Fruit fly (Drosophila melanogaster): ENCODE data around the gene CG3919.

CG3919 gene

DNA sequence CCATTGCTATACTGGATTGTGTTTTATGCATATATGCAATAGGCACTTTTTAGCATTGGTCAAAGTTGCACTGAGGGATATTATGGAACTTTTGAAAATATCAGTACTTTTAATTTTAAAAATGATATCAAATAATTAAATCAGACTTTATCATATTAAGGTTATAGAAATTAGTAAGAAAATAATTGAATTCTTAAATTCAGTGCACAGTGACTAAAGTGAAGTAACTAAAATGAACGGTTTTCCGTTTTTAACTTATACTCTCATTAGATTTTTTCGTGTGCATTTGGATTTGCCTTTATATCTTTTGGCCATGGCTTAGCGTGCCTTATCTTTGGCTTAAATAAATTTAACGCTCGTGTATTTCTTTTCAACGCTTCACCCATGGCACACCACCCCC, 30.2 kb downstream of the CG3919 start:
- TF ChIP-seq CG11617 (GFP tag; optimal IDR thresholded peaks at IDR 0.05) (no peak), CG12768 (GFP tag; optimal IDR thresholded peaks at IDR 0.05) (no peak), Mnt (GFP tag; optimal IDR thresholded peaks at IDR 0.05) (no peak), CG7101 (tag; optimal IDR thresholded peaks at IDR 0.05) (no peak), CG14711 (tag; optimal IDR thresholded peaks at IDR 0.05) (no peak), CG5204 (GFP tag; optimal IDR thresholded peaks at IDR 0.05) (no peak), kay (GFP tag; ENCODE audit: borderline replicate concordance) (no peak), Hr96 (GFP tag; optimal IDR thresholded peaks at IDR 0.05) (no peak), CG33017 (tag; optimal IDR thresholded peaks at IDR 0.05) (no peak), Clk (GFP tag; optimal IDR thresholded peaks at IDR 0.05) (no peak), ovo (GFP tag; optimal IDR thresholded peaks at IDR 0.05) (no peak), CG1620 (GFP tag; optimal IDR thresholded peaks at IDR 0.05) (no peak), bab1 (GFP tag; optimal IDR thresholded peaks at IDR 0.05) (no peak)

DNA sequence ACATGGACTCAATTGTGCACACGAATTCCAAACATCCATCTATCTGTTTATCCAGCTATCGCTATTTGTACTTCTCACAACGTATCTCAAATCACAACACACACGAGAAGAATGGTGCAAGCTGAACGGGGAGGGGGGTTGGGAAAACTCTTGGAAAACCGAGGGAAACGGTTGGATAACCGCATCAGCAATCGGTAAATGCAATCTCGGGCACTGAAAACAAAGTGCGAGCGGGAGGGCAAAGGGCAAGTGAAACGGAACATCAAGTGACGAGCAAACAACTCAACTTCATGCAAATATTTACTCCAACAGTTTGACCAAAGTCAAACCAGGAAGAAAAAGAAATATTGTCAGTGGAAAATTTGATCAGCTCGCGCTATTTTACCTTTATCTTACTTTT, 36.4 kb downstream of the CG3919 start:
- TF ChIP-seq kay (GFP tag; ENCODE audit: borderline replicate concordance) (no peak), Mnt (GFP tag; optimal IDR thresholded peaks at IDR 0.05) (no peak), CG11617 (GFP tag; optimal IDR thresholded peaks at IDR 0.05) (no peak), Crg-1 (GFP tag; optimal IDR thresholded peaks at IDR 0.05) (no peak)

DNA sequence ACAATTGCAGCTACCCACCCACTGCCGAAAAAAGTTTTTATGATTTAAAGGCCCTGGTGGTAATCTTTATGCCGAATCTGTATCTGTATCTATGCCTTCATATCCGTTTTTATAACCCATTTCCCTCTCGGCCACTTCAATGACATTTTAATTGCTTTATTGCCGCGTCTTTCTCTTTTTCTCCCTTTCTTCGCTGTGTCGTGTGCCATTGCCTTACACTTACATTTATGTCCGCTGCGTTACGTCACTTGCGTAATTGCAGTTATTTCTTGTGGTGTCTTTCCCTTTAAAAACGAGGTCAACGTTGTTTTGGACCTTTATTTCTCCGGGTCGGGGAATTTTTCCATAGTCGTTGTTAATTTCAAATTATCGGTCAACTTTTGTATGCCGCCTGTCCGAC, 36.9 kb downstream of the CG3919 start:
- no peak for TF ChIP-seq bab1 (GFP tag; optimal IDR thresholded peaks at IDR 0.05)

DNA sequence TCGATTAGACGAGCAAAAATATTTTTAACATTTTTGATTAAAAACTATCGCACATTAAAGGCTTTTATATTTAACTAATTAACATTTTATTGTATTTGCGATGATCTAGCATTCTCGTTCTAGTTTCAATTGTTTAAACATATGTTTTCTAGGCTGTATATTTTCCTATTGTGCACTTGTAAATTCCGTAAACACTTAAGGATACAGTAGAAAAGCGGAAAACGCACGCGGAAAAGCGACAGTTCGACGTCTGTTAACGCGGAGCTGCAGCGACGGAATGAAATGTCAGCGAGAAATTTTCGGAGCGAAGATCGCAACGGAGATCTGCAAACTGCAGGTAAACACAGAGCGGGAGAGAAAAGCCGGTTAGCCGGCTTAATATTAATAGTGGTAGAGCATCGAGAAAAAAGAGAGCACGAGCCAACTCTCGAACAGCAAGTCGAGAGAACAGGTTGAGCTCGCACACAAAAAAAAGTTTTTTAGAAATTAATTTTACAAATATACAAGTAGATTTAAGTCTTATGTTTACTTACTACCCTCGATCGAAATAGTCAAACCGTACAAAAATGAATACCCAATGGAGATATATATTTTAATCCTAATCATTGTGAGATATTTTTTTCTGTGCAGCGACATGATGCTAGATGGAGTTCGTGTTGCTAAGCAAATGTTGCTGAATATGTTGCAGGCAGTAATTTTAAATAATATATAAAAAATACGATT, 38.1 kb downstream of the CG3919 start:
- TF ChIP-seq CG11617 (GFP tag; optimal IDR thresholded peaks at IDR 0.05) (no peak), ovo (GFP tag; optimal IDR thresholded peaks at IDR 0.05) (no peak), Hr96 (GFP tag; optimal IDR thresholded peaks at IDR 0.05) (no peak), kay (GFP tag; ENCODE audit: borderline replicate concordance) (no peak), toe (GFP tag; optimal IDR thresholded peaks at IDR 0.05) (no peak), Mnt (GFP tag; optimal IDR thresholded peaks at IDR 0.05) (no peak), CG7045 (GFP tag; optimal IDR thresholded peaks at IDR 0.05) (peak; percentile 27), CG1620 (GFP tag; optimal IDR thresholded peaks at IDR 0.05) (no peak), CG7101 (tag; optimal IDR thresholded peaks at IDR 0.05) (peak; percentile 55), Crg-1 (GFP tag; optimal IDR thresholded peaks at IDR 0.05) (no peak), CG12768 (GFP tag; optimal IDR thresholded peaks at IDR 0.05) (peak; percentile 13), tj (GFP tag; optimal IDR thresholded peaks at IDR 0.05) (peak; percentile 43), bab1 (GFP tag; optimal IDR thresholded peaks at IDR 0.05) (peak; percentile 29), cic (GFP tag; optimal IDR thresholded peaks at IDR 0.05) (no peak), CG5204 (GFP tag; optimal IDR thresholded peaks at IDR 0.05) (peak; percentile 4), pad (GFP tag; optimal IDR thresholded peaks at IDR 0.05) (no peak), CG33017 (tag; optimal IDR thresholded peaks at IDR 0.05) (peak; percentile 63), CG14711 (tag; optimal IDR thresholded peaks at IDR 0.05) (peak; percentile 55), Clk (GFP tag; optimal IDR thresholded peaks at IDR 0.05) (no peak), cnc (optimal IDR thresholded peaks at IDR 0.05) (no peak)

DNA sequence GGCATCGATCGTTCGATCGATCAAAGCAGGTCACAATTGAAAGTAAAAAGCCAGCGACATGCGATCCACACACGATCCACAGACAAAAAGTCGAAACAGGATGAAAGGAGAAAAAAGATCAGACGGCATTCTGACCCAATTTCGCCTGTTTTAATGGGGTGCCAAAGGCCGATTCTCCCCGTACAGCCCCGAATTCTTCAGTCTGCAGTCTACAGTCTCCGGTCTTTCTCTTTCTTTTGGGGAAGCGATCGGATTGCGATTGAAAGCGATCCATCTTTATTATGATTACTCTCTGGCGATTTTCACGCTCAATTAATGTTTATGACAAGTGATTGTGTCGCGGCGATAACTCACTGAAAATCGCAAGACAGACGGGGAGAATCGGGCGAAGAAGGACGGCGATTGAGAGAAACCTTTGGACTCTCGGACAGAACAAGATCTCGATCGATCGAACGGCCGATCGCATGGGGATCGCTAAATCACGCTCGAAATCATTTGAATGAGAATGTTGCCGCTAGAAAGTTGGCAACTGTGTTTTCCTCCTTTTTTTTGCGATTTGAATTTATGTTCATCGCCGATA, 40.0 kb downstream of the CG3919 start:
- TF ChIP-seq Mnt (GFP tag; optimal IDR thresholded peaks at IDR 0.05): no peak
- no peak for TF ChIP-seq CG1620 (GFP tag; optimal IDR thresholded peaks at IDR 0.05)
- no peak for TF ChIP-seq cic (GFP tag; optimal IDR thresholded peaks at IDR 0.05)
- no peak for TF ChIP-seq CG7045 (GFP tag; optimal IDR thresholded peaks at IDR 0.05)
- TF ChIP-seq Clk (GFP tag; optimal IDR thresholded peaks at IDR 0.05): no peak

DNA sequence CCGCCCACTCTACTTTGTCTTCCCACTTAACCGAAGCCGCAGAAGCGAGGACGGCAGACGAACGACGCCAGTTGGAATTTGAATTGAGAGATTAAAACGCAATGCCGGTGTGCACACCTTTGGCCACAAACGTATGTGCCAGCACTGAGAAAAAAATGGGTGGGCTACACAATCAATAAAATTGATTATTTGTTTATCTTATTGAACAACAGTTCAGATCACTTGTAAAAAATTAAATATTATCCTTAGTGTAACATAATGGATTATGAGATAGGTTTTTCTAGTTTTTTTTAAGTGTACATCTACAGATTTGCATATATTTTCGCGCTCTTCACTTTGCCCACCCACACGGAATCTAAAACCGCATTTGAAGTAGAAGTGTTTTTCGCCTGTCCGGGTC, 41.1 kb downstream of the CG3919 start:
- TF ChIP-seq Mnt (GFP tag; optimal IDR thresholded peaks at IDR 0.05) (no peak), pad (GFP tag; optimal IDR thresholded peaks at IDR 0.05) (no peak), CG1620 (GFP tag; optimal IDR thresholded peaks at IDR 0.05) (no peak), cnc (optimal IDR thresholded peaks at IDR 0.05) (no peak), kay (GFP tag; ENCODE audit: borderline replicate concordance) (no peak), CG5204 (GFP tag; optimal IDR thresholded peaks at IDR 0.05) (no peak), cic (GFP tag; optimal IDR thresholded peaks at IDR 0.05) (no peak), CG14711 (tag; optimal IDR thresholded peaks at IDR 0.05) (no peak), bab1 (GFP tag; optimal IDR thresholded peaks at IDR 0.05) (no peak), CG11617 (GFP tag; optimal IDR thresholded peaks at IDR 0.05) (no peak), Clk (GFP tag; optimal IDR thresholded peaks at IDR 0.05) (no peak), tj (GFP tag; optimal IDR thresholded peaks at IDR 0.05) (no peak), toe (GFP tag; optimal IDR thresholded peaks at IDR 0.05) (no peak), CG12768 (GFP tag; optimal IDR thresholded peaks at IDR 0.05) (no peak)
